Worm (Caenorhabditis elegans): Measurements from ENCODE around the gene F42F12.14.

DNA sequence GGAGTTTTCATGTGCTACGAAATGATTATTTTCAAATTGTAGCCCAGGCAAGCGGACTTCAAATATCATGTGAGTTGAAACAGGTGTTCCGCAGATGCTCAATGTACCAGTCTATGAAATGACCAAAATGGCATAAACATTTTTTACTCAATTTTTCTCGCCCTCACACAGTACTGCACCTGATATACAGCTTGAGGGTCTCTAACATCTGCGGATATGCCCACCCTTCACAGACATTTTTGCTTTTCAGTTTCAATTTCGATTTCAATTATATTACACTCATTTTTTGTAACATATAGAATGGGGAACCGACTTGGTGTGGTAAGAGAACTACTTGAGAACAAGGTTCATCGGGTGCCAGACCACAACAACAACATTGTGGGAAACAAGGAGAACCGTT lies 1.7 kb upstream of the F42F12.14 start, which contains the start of gene F42F12.11:
- TF ChIP-seq ahr-1 (tag; optimal IDR thresholded peaks at IDR 0.05) (no peak), lin-11 (tag; optimal IDR thresholded peaks at IDR 0.05) (no peak), unc-42 (tag; optimal IDR thresholded peaks at IDR 0.05) (no peak), pqm-1 (tag; optimal IDR thresholded peaks at IDR 0.05) (no peak), elt-4 (tag; optimal IDR thresholded peaks at IDR 0.05) (no peak), elt-2 (tag; optimal IDR thresholded peaks at IDR 0.05) (no peak), madf-2 (tag; optimal IDR thresholded peaks at IDR 0.05) (no peak)

Data from whole organism, late embryonic.